ENCODE assay signal across 1 worm cellular context in genomic region chrV:20090698-20091313, ce11.
TF ChIP-seq lines count a peak whose summit lies in the region.

Gene dcs-1 (minus strand): TSS chrV:20090743.
Gene sec-23 (plus strand): TSS chrV:20091263.

TF ChIP-seq in whole organism, L1 larva, 84 proteins besides CTCF, POLR2A, EP300 and RAD21 (continued from another document):
- TF ChIP-seq elt-2 (tag; optimal IDR thresholded peaks at IDR 0.05; lab: Kevin White, UChicago) (no peak), hpl-2 (GFP tag; optimal IDR thresholded peaks at IDR 0.05; lab: Kevin White, UChicago) (no peak), sup-37 (GFP tag; optimal IDR thresholded peaks at IDR 0.05; lab: Kevin White, UChicago) (no peak), nhr-20 (tag; optimal IDR thresholded peaks at IDR 0.05; lab: Kevin White, UChicago) (no peak), nhr-76 (tag; optimal IDR thresholded peaks at IDR 0.05; lab: Kevin White, UChicago) (no peak), egl-13 (tag; optimal IDR thresholded peaks at IDR 0.05; lab: Kevin White, UChicago) (no peak), lin-14 (GFP tag; optimal IDR thresholded peaks at IDR 0.05; lab: Kevin White, UChicago) (no peak), ceh-90 (tag; optimal IDR thresholded peaks at IDR 0.05; lab: Kevin White, UChicago) (peak; percentile 77), pag-3 (tag; optimal IDR thresholded peaks at IDR 0.05; lab: Kevin White, UChicago; ENCODE audit: borderline replicate concordance, insufficient read depth) (no peak), vab-15 (tag; optimal IDR thresholded peaks at IDR 0.05; lab: Kevin White, UChicago) (no peak), mep-1 (tag; optimal IDR thresholded peaks at IDR 0.05; lab: Kevin White, UChicago) (peak; percentile 33), ztf-4 (tag; optimal IDR thresholded peaks at IDR 0.05; lab: Kevin White, UChicago) (no peak), lir-3 (tag; optimal IDR thresholded peaks at IDR 0.05; lab: Kevin White, UChicago; ENCODE audit: poor library complexity) (no peak), hlh-4 (tag; optimal IDR thresholded peaks at IDR 0.05; lab: Kevin White, UChicago) (no peak), nhr-90 (tag; optimal IDR thresholded peaks at IDR 0.05; lab: Kevin White, UChicago; ENCODE audit: poor library complexity) (no peak), efl-1 (optimal IDR thresholded peaks at IDR 0.05; lab: Kevin White, UChicago) (peak; percentile 17 to 18), efl-1 (GFP tag; optimal IDR thresholded peaks at IDR 0.05 in 1 of 2; lab: Kevin White, UChicago) (peak in 1 of 2 experiments; percentile 44), rnt-1 (tag; optimal IDR thresholded peaks at IDR 0.05; lab: Kevin White, UChicago) (peak; percentile 83), F16B12.6 (tag; optimal IDR thresholded peaks at IDR 0.05; lab: Kevin White, UChicago) (no peak), lin-15B (tag; optimal IDR thresholded peaks at IDR 0.05; lab: Kevin White, UChicago) (no peak)
